Fruit fly (Drosophila melanogaster): Measurements from ENCODE around the gene MED31.

- TF ChIP-seq cnc (optimal IDR thresholded peaks at IDR 0.05), result no peak
- peak; percentile 42 for TF ChIP-seq CG7045 (GFP tag; optimal IDR thresholded peaks at IDR 0.05)
- peak; percentile 63 for TF ChIP-seq Crg-1 (GFP tag; optimal IDR thresholded peaks at IDR 0.05)
- no peak for TF ChIP-seq CG14711 (tag; optimal IDR thresholded peaks at IDR 0.05)
- no peak for TF ChIP-seq tj (GFP tag; optimal IDR thresholded peaks at IDR 0.05)
- TF ChIP-seq CG11617 (GFP tag; optimal IDR thresholded peaks at IDR 0.05), result peak; percentile 38
- TF ChIP-seq Mnt (GFP tag; optimal IDR thresholded peaks at IDR 0.05), result no peak
- TF ChIP-seq CG5204 (GFP tag; optimal IDR thresholded peaks at IDR 0.05), result no peak
- TF ChIP-seq CG7101 (tag; optimal IDR thresholded peaks at IDR 0.05), result no peak
- TF ChIP-seq kay (GFP tag; ENCODE audit: borderline replicate concordance), result no peak
- no peak for TF ChIP-seq CG33017 (tag; optimal IDR thresholded peaks at IDR 0.05)
- no peak for TF ChIP-seq bab1 (GFP tag; optimal IDR thresholded peaks at IDR 0.05)
- no peak for TF ChIP-seq Hr96 (GFP tag; optimal IDR thresholded peaks at IDR 0.05)
- no peak for TF ChIP-seq CG1620 (GFP tag; optimal IDR thresholded peaks at IDR 0.05)
Observed at dm6 chr3R:4659934-4660353, 18.2 kb downstream of the MED31 start.
